Worm (Caenorhabditis elegans): Measurements from ENCODE around the gene T19C3.7.

Gene T19C3.7

ce11 chrIII:654365-654764 lies 18.4 kb upstream of the T19C3.7 start:
- no peak for TF ChIP-seq lir-3 (tag; optimal IDR thresholded peaks at IDR 0.05)
- peak in 1 of 2 experiments; percentile 21 for TF ChIP-seq mdl-1 (tag; optimal IDR thresholded peaks at IDR 0.05)
- no peak for TF ChIP-seq ama-1 (optimal IDR thresholded peaks at IDR 0.05)
- TF ChIP-seq madf-9 (GFP tag; conservative IDR thresholded peaks at IDR 0.05), result 0 out of 2 replicates have a peak, but pooled peaks have one; percentile 46
- peak; percentile 42 for TF ChIP-seq mxl-3 (GFP tag; optimal IDR thresholded peaks at IDR 0.05)
- TF ChIP-seq F37D6.2 (tag; optimal IDR thresholded peaks at IDR 0.05), result no peak
- peak; percentile 76 for TF ChIP-seq hlh-30 (tag; optimal IDR thresholded peaks at IDR 0.05; ENCODE audit: insufficient read depth)
- no peak for TF ChIP-seq nhr-111 (GFP tag; optimal IDR thresholded peaks at IDR 0.05)
- no peak for TF ChIP-seq daf-16 (GFP tag; optimal IDR thresholded peaks at IDR 0.05)
- TF ChIP-seq daf-16 (tag; optimal IDR thresholded peaks at IDR 0.05), result no peak

ce11 chrIII:651587-651986 lies 15.6 kb upstream of the T19C3.7 start:
- TF ChIP-seq ZK546.5 (tag; optimal IDR thresholded peaks at IDR 0.05), result no peak
- TF ChIP-seq dmd-6 (GFP tag; IDR thresholded peaks at IDR 0.05), result peak; percentile 45
- TF ChIP-seq ceh-44 (GFP tag; IDR thresholded peaks at IDR 0.05), result no peak
- no peak for TF ChIP-seq ztf-11 (tag; optimal IDR thresholded peaks at IDR 0.05)
- peak in 1 of 2 experiments; percentile 6 for TF ChIP-seq lsy-2 (tag; optimal IDR thresholded peaks at IDR 0.05)
- TF ChIP-seq hlh-11 (tag; optimal IDR thresholded peaks at IDR 0.05), result peak; percentile 58
- TF ChIP-seq mdl-1 (tag; optimal IDR thresholded peaks at IDR 0.05), result peak in 1 of 2 experiments; percentile 14
- no peak for TF ChIP-seq nhr-76 (tag; optimal IDR thresholded peaks at IDR 0.05)
- TF ChIP-seq nhr-42 (GFP tag; IDR thresholded peaks at IDR 0.05), result no peak
- TF ChIP-seq nhr-77 (tag; optimal IDR thresholded peaks at IDR 0.05), result peak; percentile 18
- TF ChIP-seq dpl-1 (GFP tag; optimal IDR thresholded peaks at IDR 0.05), result no peak
- TF ChIP-seq zag-1 (tag; optimal IDR thresholded peaks at IDR 0.05), result no peak
- TF ChIP-seq dmd-8 (GFP tag; IDR thresholded peaks at IDR 0.05), result no peak
- no peak for TF ChIP-seq zip-11 (GFP tag; IDR thresholded peaks at IDR 0.05)
- TF ChIP-seq lin-38 (GFP tag; IDR thresholded peaks at IDR 0.05), result no peak
- TF ChIP-seq daf-12 (tag; optimal IDR thresholded peaks at IDR 0.05), result no peak
- no peak for TF ChIP-seq aly-2 (tag; optimal IDR thresholded peaks at IDR 0.05)
- no peak for TF ChIP-seq Y105C5A.15 (GFP tag; IDR thresholded peaks at IDR 0.05)
- no peak for TF ChIP-seq lin-1 (GFP tag; IDR thresholded peaks at IDR 0.05)
- no peak for TF ChIP-seq nhr-11 (tag; optimal IDR thresholded peaks at IDR 0.05)
- TF ChIP-seq daf-16 (GFP tag; optimal IDR thresholded peaks at IDR 0.05), result no peak
- peak; percentile 91 for TF ChIP-seq daf-16 (tag; optimal IDR thresholded peaks at IDR 0.05)
- TF ChIP-seq nhr-28 (tag; optimal IDR thresholded peaks at IDR 0.05), result peak; percentile 78
- no peak for TF ChIP-seq duxl-1 (tag; optimal IDR thresholded peaks at IDR 0.05; ENCODE audit: poor library complexity)
- TF ChIP-seq lim-7 (GFP tag; IDR thresholded peaks at IDR 0.05), result no peak
- no peak for TF ChIP-seq mxl-2 (GFP tag; conservative IDR thresholded peaks at IDR 0.05)
- no peak for TF ChIP-seq zip-2 (tag; optimal IDR thresholded peaks at IDR 0.05)
- no peak for TF ChIP-seq cey-2 (tag; optimal IDR thresholded peaks at IDR 0.05; ENCODE audit: borderline replicate concordance, insufficient read depth)
- TF ChIP-seq nhr-25 (tag; optimal IDR thresholded peaks at IDR 0.05; ENCODE audit: borderline replicate concordance, insufficient read depth), result no peak
- TF ChIP-seq snpc-4 (tag; optimal IDR thresholded peaks at IDR 0.05), result no peak
- TF ChIP-seq ceh-28 (tag; optimal IDR thresholded peaks at IDR 0.05), result peak; percentile 6
- no peak for TF ChIP-seq F37D6.2 (tag; optimal IDR thresholded peaks at IDR 0.05)
- no peak for TF ChIP-seq fkh-10 (GFP tag; optimal IDR thresholded peaks at IDR 0.05)
- no peak for TF ChIP-seq ceh-62 (tag; optimal IDR thresholded peaks at IDR 0.05)
- no peak for TF ChIP-seq nhr-111 (GFP tag; optimal IDR thresholded peaks at IDR 0.05)
- peak; percentile 14 for TF ChIP-seq nhr-6 (tag; optimal IDR thresholded peaks at IDR 0.05)
- TF ChIP-seq madf-5 (GFP tag; IDR thresholded peaks at IDR 0.05), result no peak
- TF ChIP-seq pha-4 (GFP tag; IDR thresholded peaks at IDR 0.05), result no peak
- TF ChIP-seq pha-4 (tag; optimal IDR thresholded peaks at IDR 0.05), result peak; percentile 31
- TF ChIP-seq set-16 (GFP tag; IDR thresholded peaks at IDR 0.05), result no peak
- 0 out of 2 replicates have a peak, but pooled peaks have one; percentile 14 for TF ChIP-seq php-3 (GFP tag; IDR thresholded peaks at IDR 0.05)
- no peak for TF ChIP-seq rbr-2 (tag; optimal IDR thresholded peaks at IDR 0.05)
- peak; percentile 88 for TF ChIP-seq pqm-1 (tag; optimal IDR thresholded peaks at IDR 0.05)
- TF ChIP-seq lin-29 (GFP tag; IDR thresholded peaks at IDR 0.05), result no peak
- no peak for TF ChIP-seq unc-130 (GFP tag; optimal IDR thresholded peaks at IDR 0.05)

Data from whole organism, L4 larva.